Worm (Caenorhabditis elegans): Measurements from ENCODE around the gene lin-48.

The lin-48 gene

DNA sequence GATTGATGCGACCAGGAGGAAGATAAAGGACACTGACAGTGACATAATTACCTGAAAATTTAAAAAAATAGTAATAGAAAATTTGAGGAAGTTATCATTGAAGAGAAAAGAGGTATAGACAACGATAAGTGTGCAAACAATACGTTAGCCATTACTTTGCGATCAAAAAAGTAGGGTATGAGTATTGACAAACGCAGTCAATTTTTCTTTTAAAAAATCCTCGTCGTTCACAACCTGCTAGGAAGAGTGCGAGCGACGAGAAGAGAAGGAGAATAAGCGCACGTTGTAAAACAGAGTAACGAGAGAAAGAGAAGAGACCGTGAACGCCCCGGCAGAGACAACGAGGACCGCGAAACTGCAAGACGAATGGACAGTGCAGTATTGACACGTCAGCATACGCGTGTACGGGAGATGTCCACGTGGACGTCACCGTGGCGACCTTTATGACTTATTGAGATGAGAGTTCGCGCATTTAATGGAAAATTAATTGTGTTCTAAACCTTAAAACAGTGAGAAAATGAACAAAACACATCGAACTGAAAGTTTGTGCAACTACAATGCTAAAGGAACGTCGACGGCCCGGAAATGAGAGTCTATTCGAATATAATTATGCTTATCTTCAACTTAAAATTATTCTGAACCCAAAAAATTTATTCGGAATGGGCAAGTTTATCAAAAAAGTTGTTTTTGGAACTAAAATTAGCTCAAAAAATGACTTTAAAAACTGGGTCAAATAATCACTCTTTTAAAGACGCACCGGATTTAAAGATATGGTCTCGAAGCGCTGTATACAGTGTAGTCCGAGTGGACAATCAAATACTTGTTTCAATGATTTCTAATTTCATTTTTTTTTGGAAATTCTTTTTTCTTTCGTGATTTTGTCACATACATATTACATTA lies 43.6 kb upstream of the lin-48 start, which contains the start of the genes pdi-1 and C14B1.2 (continued):
- TF ChIP-seq aly-2 (tag; optimal IDR thresholded peaks at IDR 0.05) (no peak), jun-1 (tag; optimal IDR thresholded peaks at IDR 0.05) (peak; percentile 16), nhr-25 (tag; optimal IDR thresholded peaks at IDR 0.05) (peak; percentile 79), daf-12 (tag; optimal IDR thresholded peaks at IDR 0.05) (no peak), lsy-12 (tag; optimal IDR thresholded peaks at IDR 0.05) (peak; percentile 29), lin-39 (tag; optimal IDR thresholded peaks at IDR 0.05) (peak; percentile 0)

DNA sequence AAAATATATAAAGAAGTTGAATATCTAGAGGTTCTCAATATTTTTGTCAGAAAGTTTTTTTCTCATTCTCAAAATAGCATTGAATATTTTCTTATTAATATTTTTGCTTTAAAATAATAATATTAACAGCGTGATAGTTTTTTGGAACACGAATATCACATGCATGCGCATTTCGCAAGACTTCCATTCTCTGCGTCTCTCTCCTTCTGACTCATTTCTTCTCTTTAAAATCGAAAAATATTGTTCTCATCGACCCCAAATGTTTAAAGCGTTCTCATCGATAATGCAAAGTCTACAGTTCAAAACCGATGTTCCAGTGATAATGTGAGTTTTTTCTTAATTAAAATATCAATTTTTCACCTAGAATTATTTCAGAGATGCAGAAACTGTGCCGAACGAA lies 41.8 kb upstream of the lin-48 start, which contains the start of gene C14B1.3:
C14B1.3 (plus strand) TSS at position 168 of the 400 bp plus-strand sequence.
- no peak for TF ChIP-seq pqm-1 (tag; optimal IDR thresholded peaks at IDR 0.05)
- no peak for TF ChIP-seq sea-2 (GFP tag; optimal IDR thresholded peaks at IDR 0.05)
- TF ChIP-seq ama-1 (optimal IDR thresholded peaks at IDR 0.05) = peak; percentile 1
- TF ChIP-seq elt-2 (tag; optimal IDR thresholded peaks at IDR 0.05) = peak; percentile 21
- peak; percentile 20 for TF ChIP-seq lin-15B (tag; optimal IDR thresholded peaks at IDR 0.05)
- peak; percentile 65 for TF ChIP-seq nfya-1 (tag; optimal IDR thresholded peaks at IDR 0.05; ENCODE audit: insufficient read depth)
- peak; percentile 45 for TF ChIP-seq nhr-23 (tag; optimal IDR thresholded peaks at IDR 0.05)
- TF ChIP-seq pha-4 (tag; optimal IDR thresholded peaks at IDR 0.05) = peak; percentile 50
- TF ChIP-seq snpc-4 (tag; optimal IDR thresholded peaks at IDR 0.05) = peak; percentile 12
- TF ChIP-seq nhr-67 (tag; optimal IDR thresholded peaks at IDR 0.05) = no peak
- peak; percentile 69 for TF ChIP-seq jun-1 (tag; optimal IDR thresholded peaks at IDR 0.05)

DNA sequence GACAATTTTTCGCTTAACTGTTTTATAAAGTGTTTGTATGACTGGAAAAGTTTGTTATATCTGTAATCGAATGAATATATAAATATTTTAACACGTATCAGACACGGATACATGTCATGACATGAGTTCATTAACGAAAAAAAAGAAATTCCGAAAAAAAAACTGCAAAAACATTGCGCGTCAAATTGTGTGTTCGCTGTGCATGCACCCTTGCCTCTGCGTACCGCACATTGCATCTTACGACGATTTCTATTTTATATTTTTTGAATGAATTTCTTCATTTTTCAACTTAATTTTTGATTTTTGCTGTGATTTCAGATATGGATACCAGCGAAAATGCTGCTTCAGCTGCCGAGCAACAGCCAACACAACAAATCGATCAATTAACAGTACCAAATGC lies 40.3 kb upstream of the lin-48 start, which contains the start of gene wdr-5.1:
wdr-5.1 (plus strand) TSS at position 319 of the 400 bp plus-strand sequence.
- no peak for TF ChIP-seq jun-1 (tag; optimal IDR thresholded peaks at IDR 0.05)
- no peak for TF ChIP-seq nhr-77 (tag; optimal IDR thresholded peaks at IDR 0.05)
- TF ChIP-seq nhr-28 (tag; optimal IDR thresholded peaks at IDR 0.05) = no peak
- peak; percentile 43 for TF ChIP-seq lin-15B (tag; optimal IDR thresholded peaks at IDR 0.05)
- no peak for TF ChIP-seq zag-1 (tag; optimal IDR thresholded peaks at IDR 0.05)
- no peak for TF ChIP-seq egl-27 (tag; optimal IDR thresholded peaks at IDR 0.05)
- peak; percentile 48 for TF ChIP-seq nhr-43 (tag; optimal IDR thresholded peaks at IDR 0.05; ENCODE audit: poor library complexity, severe bottlenecking)
- TF ChIP-seq mdl-1 (tag; optimal IDR thresholded peaks at IDR 0.05) = no peak
- TF ChIP-seq nhr-23 (tag; optimal IDR thresholded peaks at IDR 0.05) = peak; percentile 52
- no peak for TF ChIP-seq lsy-12 (tag; optimal IDR thresholded peaks at IDR 0.05)
- no peak for TF ChIP-seq lin-39 (tag; optimal IDR thresholded peaks at IDR 0.05)
- TF ChIP-seq ztf-4 (tag; optimal IDR thresholded peaks at IDR 0.05) = no peak
- TF ChIP-seq snpc-4 (tag; optimal IDR thresholded peaks at IDR 0.05) = no peak
- peak; percentile 64 for TF ChIP-seq ama-1 (optimal IDR thresholded peaks at IDR 0.05)
- peak; percentile 37 for TF ChIP-seq pha-4 (tag; optimal IDR thresholded peaks at IDR 0.05)
- no peak for TF ChIP-seq skn-1 (tag; optimal IDR thresholded peaks at IDR 0.05)
- no peak for TF ChIP-seq nhr-237 (tag; optimal IDR thresholded peaks at IDR 0.05)
- no peak for TF ChIP-seq nhr-67 (tag; optimal IDR thresholded peaks at IDR 0.05)
- no peak for TF ChIP-seq ZK546.5 (tag; optimal IDR thresholded peaks at IDR 0.05)
- TF ChIP-seq nfya-1 (tag; optimal IDR thresholded peaks at IDR 0.05; ENCODE audit: insufficient read depth) = peak; percentile 45
- TF ChIP-seq nhr-25 (tag; optimal IDR thresholded peaks at IDR 0.05) = peak; percentile 30
- TF ChIP-seq egl-5 (tag; optimal IDR thresholded peaks at IDR 0.05) = no peak
- peak; percentile 46 for TF ChIP-seq hmg-11 (tag; optimal IDR thresholded peaks at IDR 0.05)
- no peak for TF ChIP-seq mml-1 (tag; optimal IDR thresholded peaks at IDR 0.05)
- TF ChIP-seq tbx-2 (tag; optimal IDR thresholded peaks at IDR 0.05) = no peak
- no peak for TF ChIP-seq daf-12 (tag; optimal IDR thresholded peaks at IDR 0.05)
- TF ChIP-seq ceh-16 (tag; optimal IDR thresholded peaks at IDR 0.05) = no peak

DNA sequence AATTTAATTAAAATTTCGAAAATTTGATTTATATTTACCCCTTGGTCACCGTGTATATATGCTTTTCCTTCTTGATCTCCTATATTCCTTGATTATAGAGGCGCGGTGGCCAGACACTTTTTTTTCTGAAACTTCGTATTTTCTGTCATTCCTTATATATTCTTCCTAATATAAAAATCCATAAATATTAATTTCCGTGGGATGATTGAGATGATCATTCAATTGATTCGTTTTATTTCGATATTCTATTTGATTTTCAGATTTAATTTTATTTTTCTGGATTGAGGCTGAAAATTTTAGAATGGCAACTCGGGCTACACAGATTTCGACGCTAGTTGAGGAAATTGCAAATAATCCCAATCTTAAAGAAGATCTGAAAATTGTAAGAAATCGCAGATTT lies 38.7 kb upstream of the lin-48 start, which contains the start of gene dph-1:
dph-1 (plus strand) TSS at position 301 of the 400 bp plus-strand sequence.
- TF ChIP-seq jun-1 (tag; optimal IDR thresholded peaks at IDR 0.05) (no peak), pha-4 (tag; optimal IDR thresholded peaks at IDR 0.05) (no peak), aly-2 (tag; optimal IDR thresholded peaks at IDR 0.05) (no peak), mdl-1 (tag; optimal IDR thresholded peaks at IDR 0.05) (no peak), nhr-23 (tag; optimal IDR thresholded peaks at IDR 0.05) (no peak), ceh-9 (tag; optimal IDR thresholded peaks at IDR 0.05) (no peak), ceh-82 (tag; optimal IDR thresholded peaks at IDR 0.05) (no peak), nhr-237 (tag; optimal IDR thresholded peaks at IDR 0.05) (no peak), fkh-10 (GFP tag; optimal IDR thresholded peaks at IDR 0.05) (no peak), ceh-16 (tag; optimal IDR thresholded peaks at IDR 0.05) (no peak), nhr-76 (tag; optimal IDR thresholded peaks at IDR 0.05) (no peak), nhr-12 (tag; optimal IDR thresholded peaks at IDR 0.05) (no peak), egl-5 (tag; optimal IDR thresholded peaks at IDR 0.05) (no peak), skn-1 (tag; optimal IDR thresholded peaks at IDR 0.05) (no peak), unc-39 (tag; optimal IDR thresholded peaks at IDR 0.05) (no peak)
